Fruit fly (Drosophila melanogaster) S2 (cell line): ENCODE data around the gene Vha16-5.

ENCODE experiments used
- CG8478 ChIP-seq: fragments of >200 bp; optimal IDR thresholded peaks from 2 replicates; lab custom pipeline; 2018
- CTCF ChIP-seq, 2 experiments: fragments of >200 bp; optimal IDR thresholded peaks; 2 replicates each; lab custom pipeline; 2018

DNA sequence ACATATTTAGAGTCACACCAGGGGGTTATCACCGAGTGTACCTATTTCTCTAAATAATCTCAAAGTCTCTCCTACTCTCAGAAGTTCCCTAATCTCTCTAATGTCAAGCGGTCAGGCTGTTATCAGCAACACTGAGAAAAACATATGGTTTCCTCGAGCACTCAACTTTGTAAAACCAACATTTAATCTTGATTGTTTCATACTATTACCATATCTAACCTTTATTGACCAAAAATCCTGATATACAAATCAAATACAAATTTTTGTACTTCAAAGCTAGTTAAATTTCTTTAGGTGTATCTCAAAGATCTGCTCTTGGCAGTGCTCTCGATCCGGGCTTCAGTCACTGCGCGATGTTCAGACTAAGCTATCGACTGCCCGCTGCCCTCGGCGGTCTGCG, 33.6 kb downstream of the Vha16-5 start, which contains the start of gene CG6415:
- TF ChIP-seq CG8478 (lab: Kevin White, UChicago) = no peak
- TF ChIP-seq CTCF (optimal IDR thresholded peaks at IDR 0.05; lab: Kevin White, UChicago) = no peak
